Fruit fly (Drosophila melanogaster) whole organism, prepupa: ENCODE data around the gene PolrMT.

Experiments
- CG10669 ChIP-seq: fragments of 200-800 bp; sonication (Bioruptor generic); optimal IDR thresholded peaks from 3 replicates; lab custom pipeline; 2018; ENCODE audit warnings: missing biosample characterization, mild to moderate bottlenecking, missing genetic modification characterization, moderate library complexity
- CG11294 ChIP-seq: fragments of 200-800 bp; sonication (Bioruptor generic); IDR thresholded peaks from 2 replicates; pipeline ENCODE4 v1.3.6; 2022; ENCODE audit warnings: missing biosample characterization, missing genetic modification characterization
- CG1621 ChIP-seq: fragments of 200-800 bp; sonication (Bioruptor generic); optimal IDR thresholded peaks from 3 replicates; lab custom pipeline; 2018; ENCODE audit warnings: missing biosample characterization, mild to moderate bottlenecking, missing genetic modification characterization
- CG16779 ChIP-seq: fragments of 200-800 bp; sonication (Bioruptor generic); optimal IDR thresholded peaks from 3 replicates; lab custom pipeline; 2017; ENCODE audit warnings: missing biosample characterization, mild to moderate bottlenecking, missing genetic modification characterization
- CG3032 ChIP-seq: fragments of 200-800 bp; optimal IDR thresholded peaks from 2 replicates; lab custom pipeline; 2019; ENCODE audit warnings: missing biosample characterization, mild to moderate bottlenecking, missing genetic modification characterization, moderate library complexity
- CG31627 ChIP-seq: fragments of 200-800 bp; sonication (Bioruptor generic); optimal IDR thresholded peaks from 3 replicates; lab custom pipeline; 2016; ENCODE audit warnings: missing biosample characterization, missing genetic modification characterization
- CG32006 ChIP-seq: fragments of 200-800 bp; sonication (Bioruptor generic); optimal IDR thresholded peaks from 3 replicates; lab custom pipeline; 2017; ENCODE audit warnings: missing biosample characterization, mild to moderate bottlenecking, missing genetic modification characterization
- CG34406 ChIP-seq: fragments of 200-800 bp; sonication (Bioruptor generic); optimal IDR thresholded peaks from 3 replicates; lab custom pipeline; 2016; ENCODE audit warnings: missing biosample characterization, missing genetic modification characterization
- CG3919 ChIP-seq: fragments of 200-800 bp; sonication (Bioruptor generic); optimal IDR thresholded peaks from 3 replicates; lab custom pipeline; 2016; ENCODE audit warnings: missing biosample characterization, missing genetic modification characterization
- CG6163 ChIP-seq: fragments of 200-800 bp; sonication (Bioruptor generic); IDR thresholded peaks from 3 replicates; pipeline ENCODE4 v1.3.6; 2022; ENCODE audit warnings: missing biosample characterization, missing genetic modification characterization
- CG6792 ChIP-seq: fragments of 200-800 bp; sonication (Bioruptor generic); optimal IDR thresholded peaks from 3 replicates; lab custom pipeline; 2016; ENCODE audit warnings: missing biosample characterization, missing genetic modification characterization
- CG6854 ChIP-seq: fragments of 200-800 bp; sonication (Bioruptor generic); optimal IDR thresholded peaks from 2 replicates; lab custom pipeline; 2017; ENCODE audit warnings: missing biosample characterization, mild to moderate bottlenecking, missing genetic modification characterization
- CG8119 ChIP-seq: fragments of 200-800 bp; sonication (Bioruptor generic); IDR thresholded peaks from 3 replicates; pipeline ENCODE4 v1.3.6; 2022; ENCODE audit warnings: missing biosample characterization, missing genetic modification characterization
- CG8319 ChIP-seq: fragments of 200-800 bp; sonication (Bioruptor generic); optimal IDR thresholded peaks from 3 replicates; lab custom pipeline; 2016; ENCODE audit warnings: missing biosample characterization, missing genetic modification characterization
- Eip75B ChIP-seq: fragments of 200-800 bp; sonication (Bioruptor generic); optimal IDR thresholded peaks from 3 replicates; lab custom pipeline; 2016; ENCODE audit warnings: missing biosample characterization, missing genetic modification characterization
- Eip78C ChIP-seq: fragments of 200-800 bp; sonication (Bioruptor generic); peaks from one replicate; lab custom pipeline; 2016; ENCODE audit warnings: missing biosample characterization, missing genetic modification characterization
- Eip93F ChIP-seq: fragments of 200-800 bp; sonication (Bioruptor generic); optimal IDR thresholded peaks from 2 replicates; lab custom pipeline; 2016; ENCODE audit warnings: missing biosample characterization, mild to moderate bottlenecking, missing genetic modification characterization
- Ets21C ChIP-seq: fragments of 200-800 bp; sonication (Bioruptor generic); optimal IDR thresholded peaks from 3 replicates; lab custom pipeline; 2016; ENCODE audit warnings: missing biosample characterization, missing genetic modification characterization
- Hr4 ChIP-seq: fragments of 200-800 bp; sonication (Bioruptor generic); optimal IDR thresholded peaks from 3 replicates; lab custom pipeline; 2016; ENCODE audit warnings: missing biosample characterization, missing genetic modification characterization
- Lpt ChIP-seq: fragments of 200-800 bp; sonication (Bioruptor generic); optimal IDR thresholded peaks from 3 replicates; lab custom pipeline; 2016; ENCODE audit warnings: missing biosample characterization, missing genetic modification characterization
- Met ChIP-seq: fragments of 200-800 bp; sonication (Bioruptor generic); optimal IDR thresholded peaks from 3 replicates; lab custom pipeline; 2016; ENCODE audit warnings: missing biosample characterization, missing genetic modification characterization
- OdsH ChIP-seq: fragments of 200-800 bp; sonication (Bioruptor generic); optimal IDR thresholded peaks from 3 replicates; lab custom pipeline; 2016; ENCODE audit warnings: missing biosample characterization, missing genetic modification characterization
- Smox ChIP-seq: fragments of 200-800 bp; sonication (Bioruptor generic); optimal IDR thresholded peaks from 3 replicates; lab custom pipeline; 2016; ENCODE audit warnings: missing biosample characterization, missing genetic modification characterization
- Sox14 ChIP-seq: fragments of 200-800 bp; sonication (Bioruptor generic); optimal IDR thresholded peaks from 3 replicates; lab custom pipeline; 2016; ENCODE audit warnings: missing biosample characterization, missing genetic modification characterization
- achi ChIP-seq: fragments of 200-800 bp; sonication (Bioruptor generic); optimal IDR thresholded peaks from 3 replicates; lab custom pipeline; 2016; ENCODE audit warnings: missing biosample characterization, missing genetic modification characterization
- acj6 ChIP-seq: fragments of 200-800 bp; sonication (Bioruptor generic); optimal IDR thresholded peaks from 3 replicates; lab custom pipeline; 2016; ENCODE audit warnings: missing biosample characterization, missing genetic modification characterization
- dac ChIP-seq: fragments of 200-800 bp; sonication (Bioruptor generic); optimal IDR thresholded peaks from 2 replicates; lab custom pipeline; 2017; ENCODE audit warnings: missing biosample characterization, mild to moderate bottlenecking, missing genetic modification characterization
- eg ChIP-seq: fragments of 200-800 bp; sonication (Bioruptor generic); IDR thresholded peaks from 3 replicates; pipeline ENCODE4 v1.3.6; 2022; ENCODE audit warnings: missing biosample characterization, missing genetic modification characterization
- esn ChIP-seq: fragments of 200-800 bp; sonication (Bioruptor generic); optimal IDR thresholded peaks from 2 replicates; lab custom pipeline; 2016; ENCODE audit warnings: missing biosample characterization, mild to moderate bottlenecking, missing genetic modification characterization, moderate library complexity
- fkh ChIP-seq: fragments of 200-800 bp; sonication (Bioruptor generic); optimal IDR thresholded peaks from 3 replicates; lab custom pipeline; 2017; ENCODE audit warnings: missing biosample characterization, mild to moderate bottlenecking, missing genetic modification characterization, moderate library complexity
- lz ChIP-seq: fragments of 200-800 bp; sonication (Bioruptor generic); optimal IDR thresholded peaks from 3 replicates; lab custom pipeline; 2016; ENCODE audit warnings: missing biosample characterization, missing genetic modification characterization
- spab ChIP-seq: fragments of 200-800 bp; sonication (Bioruptor generic); optimal IDR thresholded peaks from 2 replicates; lab custom pipeline; 2017; ENCODE audit warnings: missing biosample characterization, mild to moderate bottlenecking, missing genetic modification characterization, missing genetic modification reagents
- ss ChIP-seq, 2 experiments: fragments of 200-800 bp; sonication (Bioruptor generic); optimal IDR thresholded peaks; 2 replicates in 1 of 2; 3 replicates in 1 of 2; lab custom pipeline; 2017 to 2018; ENCODE audit warnings: mild to moderate bottlenecking in 2 of 2, missing biosample characterization in 2 of 2, missing genetic modification characterization in 2 of 2, moderate library complexity in 1 of 2
- vri ChIP-seq: fragments of 200-800 bp; sonication (Bioruptor generic); optimal IDR thresholded peaks from 3 replicates; lab custom pipeline; 2016; ENCODE audit warnings: missing biosample characterization, mild to moderate bottlenecking, missing genetic modification characterization

Gene PolrMT

DNA sequence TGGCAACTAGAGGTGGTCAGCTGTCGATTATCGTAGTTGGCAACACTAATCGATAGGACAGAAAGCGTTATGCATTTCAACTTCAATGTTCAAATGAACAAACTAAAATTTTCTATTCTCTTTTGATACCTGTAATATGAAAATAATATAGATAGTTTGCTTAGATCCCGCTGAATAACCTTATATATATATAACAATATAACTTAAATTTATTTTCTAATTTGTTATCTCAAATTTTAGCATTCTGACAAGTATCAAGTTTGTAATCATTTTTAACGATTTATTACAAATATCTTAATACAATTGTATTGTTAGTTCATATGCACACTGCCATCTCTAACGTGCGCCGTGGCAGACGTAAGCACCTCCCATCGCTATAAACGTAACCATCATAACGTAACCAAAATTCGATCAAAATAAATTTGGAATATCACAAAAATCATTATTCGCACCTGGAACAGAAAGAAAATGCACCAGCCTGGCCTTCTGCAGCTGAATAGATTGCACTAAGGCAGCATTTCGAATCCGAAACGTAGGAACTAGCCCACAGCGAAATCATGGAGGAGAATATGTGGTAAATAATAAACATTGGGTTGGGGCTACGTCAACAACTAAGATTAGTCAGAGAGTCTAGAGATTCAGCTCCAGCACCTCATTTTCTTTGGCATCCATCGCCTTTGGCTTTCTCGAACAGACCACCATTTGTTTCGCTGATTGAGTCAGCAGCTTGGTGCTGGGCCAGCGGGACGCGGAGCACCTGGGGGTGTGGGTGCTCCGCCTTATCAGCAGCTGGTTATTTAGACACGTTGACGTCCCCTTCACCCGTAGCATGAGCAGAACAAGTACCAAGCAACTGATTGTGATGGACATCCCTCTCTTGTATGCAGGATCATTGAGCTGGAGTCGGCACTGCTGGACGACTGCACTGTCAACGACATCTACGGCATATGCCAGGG is 21.0 kb upstream of the PolrMT start, which contains the start of the genes Pino and TBC1D23 (continued):
- TF ChIP-seq Eip75B (GFP tag; lab: Kevin White, UChicago) (peak; percentile 27), fkh (GFP tag; lab: Kevin White, UChicago) (peak; percentile 8), CG8319 (GFP tag; lab: Kevin White, UChicago) (peak; percentile 16), vri (GFP tag; lab: Kevin White, UChicago) (no peak), CG6163 (GFP tag; lab: Robert Waterston, UW) (peak; percentile 71), CG6854 (GFP tag; lab: Kevin White, UChicago) (no peak), Eip78C (GFP tag; lab: Kevin White, UChicago) (peak; percentile 78), esn (GFP tag; lab: Kevin White, UChicago) (peak; percentile 68), achi (GFP tag; lab: Kevin White, UChicago) (peak; percentile 38), acj6 (GFP tag; lab: Kevin White, UChicago) (peak; percentile 69), CG3919 (GFP tag; lab: Kevin White, UChicago) (peak; percentile 56), CG6792 (peak; percentile 61), spab (GFP tag; lab: Kevin White, UChicago) (peak; percentile 30), lz (GFP tag; lab: Kevin White, UChicago) (peak; percentile 72), Ets21C (GFP tag; lab: Kevin White, UChicago) (no peak), CG34406 (peak; percentile 38), CG32006 (GFP tag; lab: Kevin White, UChicago) (peak; percentile 69), Eip93F (GFP tag; lab: Kevin White, UChicago) (peak; percentile 38), CG31627 (GFP tag; lab: Kevin White, UChicago) (peak; percentile 70), Met (GFP tag; lab: Kevin White, UChicago) (no peak), CG8119 (GFP tag; lab: Robert Waterston, UW) (peak; percentile 61; the same call in 2 of the 3 replicates), CG3032 (peak; percentile 79), Sox14 (GFP tag; lab: Kevin White, UChicago) (peak; percentile 55)

DNA sequence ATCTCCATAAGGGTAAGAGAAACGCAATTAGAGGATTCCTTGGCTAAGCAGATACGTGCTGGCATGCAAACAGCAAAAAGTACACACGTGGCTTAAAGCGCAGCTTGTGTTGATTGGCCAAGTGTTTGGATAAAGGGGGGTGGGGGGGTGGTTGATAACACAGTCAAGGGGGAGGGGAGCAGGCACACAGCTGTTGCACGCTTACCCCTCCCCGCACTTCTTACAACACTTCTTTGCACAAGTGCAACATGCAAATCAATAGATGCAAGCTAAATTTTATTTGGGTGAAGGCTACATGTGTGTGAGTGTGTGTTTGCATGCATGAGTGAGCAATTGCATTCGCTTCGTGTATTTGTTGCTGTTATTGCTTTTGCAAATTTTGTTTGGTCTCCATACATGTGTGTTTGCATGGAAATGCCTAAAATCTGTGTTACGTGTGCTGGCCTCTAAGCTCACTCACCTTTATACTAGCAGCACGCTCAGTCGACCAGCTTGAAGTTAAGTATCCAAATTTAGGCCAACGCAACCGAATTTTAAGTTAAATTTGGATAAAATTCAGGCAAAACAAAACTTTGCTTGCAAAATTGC is 20.3 kb upstream of the PolrMT start:
- TF ChIP-seq achi (GFP tag; lab: Kevin White, UChicago) (no peak), Eip75B (GFP tag; lab: Kevin White, UChicago) (no peak), fkh (GFP tag; lab: Kevin White, UChicago) (peak; percentile 29), eg (GFP tag; lab: Robert Waterston, UW) (peak; percentile 46; the same call in 1 of the 3 replicates)

DNA sequence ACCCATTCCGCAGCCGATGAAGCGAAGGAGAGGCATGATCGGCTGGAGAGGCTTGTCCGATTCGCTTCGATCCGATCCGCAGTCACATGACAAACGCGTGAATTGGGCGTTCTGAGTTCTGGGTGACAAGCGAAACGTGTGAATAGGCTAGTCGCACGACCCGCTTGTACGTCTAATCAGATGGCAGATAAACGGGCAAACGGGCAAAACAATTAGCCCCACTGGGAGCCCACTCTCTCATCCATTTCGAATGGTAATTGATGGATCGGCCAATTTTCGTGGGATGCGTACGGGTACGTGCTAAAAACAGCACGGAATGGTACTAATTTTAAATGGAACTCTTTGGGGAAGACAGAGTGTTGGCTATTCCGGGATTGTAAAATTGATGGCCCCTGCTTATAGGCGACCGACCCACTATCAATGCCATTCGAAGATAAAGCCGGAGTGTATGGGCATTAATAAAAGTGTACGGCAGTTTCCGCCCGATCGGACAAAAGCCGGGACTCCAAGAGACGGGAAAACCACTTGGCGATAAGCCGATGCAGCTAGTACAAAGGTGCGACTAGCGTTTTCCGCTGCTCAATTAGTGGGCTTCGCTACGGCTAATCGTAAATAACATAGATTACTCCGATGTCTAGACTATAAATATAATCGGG is 19.4 kb upstream of the PolrMT start:
- TF ChIP-seq CG6163 (GFP tag; lab: Robert Waterston, UW) (no peak), CG6792 (no peak), OdsH (no peak), dac (GFP tag; lab: Kevin White, UChicago) (no peak), Hr4 (GFP tag; lab: Kevin White, UChicago) (no peak), CG16779 (no peak), ss (GFP tag; optimal IDR thresholded peaks at IDR 0.05; lab: Kevin White, UChicago) (no peak), CG6854 (GFP tag; lab: Kevin White, UChicago) (no peak), Eip75B (GFP tag; lab: Kevin White, UChicago) (no peak), CG10669 (GFP tag; lab: Kevin White, UChicago) (no peak), CG1621 (no peak), Sox14 (GFP tag; lab: Kevin White, UChicago) (no peak), Lpt (GFP tag; lab: Kevin White, UChicago) (no peak), CG11294 (GFP tag; lab: Robert Waterston, UW) (no peak), Smox (no peak), spab (GFP tag; lab: Kevin White, UChicago) (no peak)
